Worm (Caenorhabditis elegans) whole organism, midembryonic: ENCODE data around the gene R05A10.7.

ENCODE experiments used
- T22C8.4 ChIP-seq: fragments of 200-800 bp; sonication (Bioruptor generic); IDR thresholded peaks from 2 replicates; pipeline ENCODE4 v1.3.6; 2022; ENCODE audit warnings: missing genetic modification characterization, missing compliant biosample characterization
- cog-1 ChIP-seq: sonication (generic microtip); optimal IDR thresholded peaks from 2 replicates; lab custom pipeline; 2016; ENCODE audit warnings: missing genetic modification characterization, missing compliant biosample characterization
- flt-1 ChIP-seq: fragments of 200-800 bp; sonication (Bioruptor generic); IDR thresholded peaks from 2 replicates; pipeline ENCODE4 v1.3.6; 2022; ENCODE audit warnings: missing genetic modification characterization, missing compliant biosample characterization
- med-1 ChIP-seq: sonication (generic microtip); optimal IDR thresholded peaks from 2 replicates; lab custom pipeline; 2017; ENCODE audit warnings: missing genetic modification characterization, mild to moderate bottlenecking, missing compliant biosample characterization, antibody characterized with exemption, missing genetic modification reagents; ENCODE audit not compliant: insufficient read depth
- tab-1 ChIP-seq: fragments of 200-800 bp; sonication (Bioruptor generic); IDR thresholded peaks from 2 replicates; pipeline ENCODE4 v1.3.6; 2022; ENCODE audit warnings: missing genetic modification characterization, missing compliant biosample characterization
- ztf-23 ChIP-seq: fragments of 200-800 bp; sonication (Bioruptor generic); IDR thresholded peaks from 2 replicates; pipeline ENCODE4 v1.3.6; 2022; ENCODE audit warnings: missing genetic modification reagents, missing genetic modification characterization, missing compliant biosample characterization
- ztf-29 ChIP-seq: fragments of 200-800 bp; sonication (Bioruptor generic); IDR thresholded peaks from 2 replicates; pipeline ENCODE4 v1.3.6; 2022; ENCODE audit warnings: missing genetic modification reagents, missing genetic modification characterization, missing compliant biosample characterization

DNA sequence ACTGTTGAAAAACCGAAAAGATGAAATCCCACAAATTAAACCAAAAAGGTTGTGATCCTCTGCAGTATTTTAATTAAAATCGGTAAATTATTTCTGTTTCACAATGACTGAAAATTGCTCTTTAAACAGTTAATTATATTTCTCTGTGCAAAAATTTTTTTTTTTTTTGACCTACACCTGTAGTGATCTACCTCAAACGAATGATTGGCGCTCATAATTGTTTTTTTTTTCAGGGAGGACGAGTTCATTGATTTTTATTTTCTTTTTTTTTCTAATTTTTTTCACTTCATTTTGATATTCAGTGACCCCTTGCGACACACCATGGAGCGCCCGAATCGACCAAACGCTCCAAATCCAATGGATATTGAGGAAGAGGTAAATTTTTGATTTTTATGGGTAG, 33.5 kb upstream of the R05A10.7 start, which contains the start of gene F02H6.2:
- TF ChIP-seq tab-1 (GFP tag; lab: Robert Waterston, UW) (no peak), cog-1 (tag; lab: Kevin White, UChicago) (no peak), med-1 (GFP tag; lab: Kevin White, UChicago) (no peak), ztf-29 (GFP tag; lab: Robert Waterston, UW) (no peak), ztf-23 (GFP tag; lab: Robert Waterston, UW) (no peak), flt-1 (GFP tag; lab: Robert Waterston, UW) (no peak), T22C8.4 (no peak)
